Fruit fly (Drosophila melanogaster): ENCODE measurements around the gene Setd3.

The Setd3 gene

DNA sequence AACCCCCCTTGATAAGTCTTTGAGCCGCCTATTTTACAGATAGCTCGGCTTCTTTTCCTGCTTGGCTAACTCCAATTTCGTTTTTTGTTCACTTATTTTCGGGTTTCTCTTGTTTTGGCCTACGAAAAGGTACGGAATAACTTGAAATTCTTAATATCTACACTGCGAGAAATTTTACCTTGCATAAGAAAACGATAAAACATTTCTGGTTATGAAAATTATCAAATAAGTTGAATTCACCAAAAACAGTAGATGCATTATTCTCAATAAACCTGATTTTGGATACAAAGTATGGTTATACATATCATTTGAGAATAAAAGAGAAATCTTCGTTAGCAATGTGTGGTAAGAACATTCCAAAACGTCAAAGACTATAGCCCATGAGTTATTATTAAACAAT, 13.5 kb upstream of the Setd3 start (continued):
- TF ChIP-seq CG8924 (tag; optimal IDR thresholded peaks at IDR 0.05) (no peak), onecut (GFP tag; IDR thresholded peaks at IDR 0.05) (no peak), exex (tag; optimal IDR thresholded peaks at IDR 0.05) (no peak), dati (GFP tag; IDR thresholded peaks at IDR 0.05) (no peak), cas (GFP tag; IDR thresholded peaks at IDR 0.05) (no peak), Awh (GFP tag; IDR thresholded peaks at IDR 0.05) (no peak), Hr51 (GFP tag; optimal IDR thresholded peaks at IDR 0.05) (peak in 1 of 2 experiments; percentile 42), Hand (GFP tag; optimal IDR thresholded peaks at IDR 0.05) (no peak), CG2678 (tag; optimal IDR thresholded peaks at IDR 0.05) (peak; percentile 58), CG13894 (tag; optimal IDR thresholded peaks at IDR 0.05) (no peak), CG11504 (tag; optimal IDR thresholded peaks at IDR 0.05) (peak; percentile 58), Vsx1 (GFP tag; optimal IDR thresholded peaks at IDR 0.05) (no peak), sisA (GFP tag; IDR thresholded peaks at IDR 0.05) (no peak), dpn (GFP tag; optimal IDR thresholded peaks at IDR 0.05) (peak; percentile 1 to 13), Chrac-16 (GFP tag; optimal IDR thresholded peaks at IDR 0.05) (no peak), Bgb (GFP tag; IDR thresholded peaks at IDR 0.05; ENCODE audit: partially characterized antibody) (no peak), tio (GFP tag; optimal IDR thresholded peaks at IDR 0.05) (peak; percentile 12), CG10209 (GFP tag; optimal IDR thresholded peaks at IDR 0.05) (peak; percentile 7), CG43689 (GFP tag; IDR thresholded peaks at IDR 0.05) (no peak), fru (optimal IDR thresholded peaks at IDR 0.05) (no peak), ap (GFP tag; IDR thresholded peaks at IDR 0.05) (peak; percentile 27; the same call in 1 of the 2 replicates), Lpt (GFP tag; optimal IDR thresholded peaks at IDR 0.05) (no peak), CG1024 (GFP tag; IDR thresholded peaks at IDR 0.05) (0 out of 2 replicates have a peak, but pooled peaks have one; percentile 6), Gug (GFP tag; IDR thresholded peaks at IDR 0.05) (no peak), Blimp-1 (GFP tag; optimal IDR thresholded peaks at IDR 0.05) (peak; percentile 56), CG7556 (GFP tag; optimal IDR thresholded peaks at IDR 0.05) (peak; percentile 5), sc (optimal IDR thresholded peaks at IDR 0.05) (no peak), sc (GFP tag; optimal IDR thresholded peaks at IDR 0.05) (no peak), Jarid2 (GFP tag; optimal IDR thresholded peaks at IDR 0.05) (no peak), vnd (GFP tag; IDR thresholded peaks at IDR 0.05; ENCODE audit: partially characterized antibody) (no peak), Dek (tag; optimal IDR thresholded peaks at IDR 0.05) (no peak), br (optimal IDR thresholded peaks at IDR 0.05) (no peak), CG8388 (GFP tag; optimal IDR thresholded peaks at IDR 0.05) (peak; percentile 41), CG9797 (GFP tag; optimal IDR thresholded peaks at IDR 0.05) (no peak), CG9437 (GFP tag; optimal IDR thresholded peaks at IDR 0.05) (peak; percentile 1), lilli (GFP tag; optimal IDR thresholded peaks at IDR 0.05) (peak; percentile 17), grn (GFP tag; optimal IDR thresholded peaks at IDR 0.05) (no peak), CG10431 (GFP tag; optimal IDR thresholded peaks at IDR 0.05) (no peak), Six4 (GFP tag; optimal IDR thresholded peaks at IDR 0.05) (no peak), Gsc (GFP tag; IDR thresholded peaks at IDR 0.05) (no peak), CG7786 (GFP tag; optimal IDR thresholded peaks at IDR 0.05) (no peak), tll (GFP tag; optimal IDR thresholded peaks at IDR 0.05) (no peak), CG6654 (GFP tag; optimal IDR thresholded peaks at IDR 0.05) (no peak), cad (GFP tag; optimal IDR thresholded peaks at IDR 0.05) (no peak), otp (GFP tag; IDR thresholded peaks at IDR 0.05) (no peak), fd102C (GFP tag; optimal IDR thresholded peaks at IDR 0.05) (no peak), CG17802 (tag; optimal IDR thresholded peaks at IDR 0.05) (no peak), CG8359 (GFP tag; optimal IDR thresholded peaks at IDR 0.05; ENCODE audit: borderline replicate concordance) (no peak), abd-A (tag; optimal IDR thresholded peaks at IDR 0.05) (no peak), CG8944 (GFP tag; optimal IDR thresholded peaks at IDR 0.05) (no peak), gcm (GFP tag; optimal IDR thresholded peaks at IDR 0.05) (peak; percentile 19), CG34422 (GFP tag; IDR thresholded peaks at IDR 0.05) (no peak)
